Fruit fly (Drosophila melanogaster): ENCODE measurements around the gene CG31974.

The CG31974 gene

dm6 chr2L:161453-162175 lies 18.7 kb upstream of the CG31974 start:
- TF ChIP-seq toe (GFP tag; optimal IDR thresholded peaks at IDR 0.05) (peak; percentile 94), pad (GFP tag; optimal IDR thresholded peaks at IDR 0.05) (peak; percentile 75), CG12768 (GFP tag; optimal IDR thresholded peaks at IDR 0.05) (peak; percentile 83), CG33017 (tag; optimal IDR thresholded peaks at IDR 0.05) (peak; percentile 82), cic (GFP tag; optimal IDR thresholded peaks at IDR 0.05) (peak; percentile 98), CG1620 (GFP tag; optimal IDR thresholded peaks at IDR 0.05) (no peak), ovo (GFP tag; optimal IDR thresholded peaks at IDR 0.05) (peak; percentile 96), CG7045 (GFP tag; optimal IDR thresholded peaks at IDR 0.05) (peak; percentile 76), Crg-1 (GFP tag; optimal IDR thresholded peaks at IDR 0.05) (peak; percentile 67), Clk (GFP tag; optimal IDR thresholded peaks at IDR 0.05) (peak; percentile 97), kay (GFP tag; ENCODE audit: borderline replicate concordance) (peak; percentile 100), CG14711 (tag; optimal IDR thresholded peaks at IDR 0.05) (peak; percentile 65), cnc (optimal IDR thresholded peaks at IDR 0.05) (no peak), CG7101 (tag; optimal IDR thresholded peaks at IDR 0.05) (peak; percentile 88), Mnt (GFP tag; optimal IDR thresholded peaks at IDR 0.05) (peak; percentile 89), tj (GFP tag; optimal IDR thresholded peaks at IDR 0.05) (peak; percentile 86), Hr96 (GFP tag; optimal IDR thresholded peaks at IDR 0.05) (peak; percentile 88), bab1 (GFP tag; optimal IDR thresholded peaks at IDR 0.05) (peak; percentile 97), CG5204 (GFP tag; optimal IDR thresholded peaks at IDR 0.05) (peak; percentile 45), CG11617 (GFP tag; optimal IDR thresholded peaks at IDR 0.05) (peak; percentile 80)

- TF ChIP-seq CG1620 (GFP tag; optimal IDR thresholded peaks at IDR 0.05) = peak; percentile 50
- TF ChIP-seq bab1 (GFP tag; optimal IDR thresholded peaks at IDR 0.05) = peak; percentile 93
- TF ChIP-seq CG12768 (GFP tag; optimal IDR thresholded peaks at IDR 0.05) = peak; percentile 97
- TF ChIP-seq CG7045 (GFP tag; optimal IDR thresholded peaks at IDR 0.05) = peak; percentile 96
- no peak for TF ChIP-seq cnc (optimal IDR thresholded peaks at IDR 0.05)
- TF ChIP-seq toe (GFP tag; optimal IDR thresholded peaks at IDR 0.05) = peak; percentile 99
- peak; percentile 99 for TF ChIP-seq cic (GFP tag; optimal IDR thresholded peaks at IDR 0.05)
- TF ChIP-seq CG11617 (GFP tag; optimal IDR thresholded peaks at IDR 0.05) = peak; percentile 97
- peak; percentile 76 for TF ChIP-seq CG7101 (tag; optimal IDR thresholded peaks at IDR 0.05)
- TF ChIP-seq ovo (GFP tag; optimal IDR thresholded peaks at IDR 0.05) = peak; percentile 100
- peak; percentile 88 for TF ChIP-seq Hr96 (GFP tag; optimal IDR thresholded peaks at IDR 0.05)
- peak; percentile 94 for TF ChIP-seq Mnt (GFP tag; optimal IDR thresholded peaks at IDR 0.05)
- peak; percentile 99 for TF ChIP-seq Clk (GFP tag; optimal IDR thresholded peaks at IDR 0.05)
- peak; percentile 88 for TF ChIP-seq pad (GFP tag; optimal IDR thresholded peaks at IDR 0.05)
- peak; percentile 52 for TF ChIP-seq CG14711 (tag; optimal IDR thresholded peaks at IDR 0.05)
- peak; percentile 38 for TF ChIP-seq Crg-1 (GFP tag; optimal IDR thresholded peaks at IDR 0.05)
- TF ChIP-seq CG5204 (GFP tag; optimal IDR thresholded peaks at IDR 0.05) = peak; percentile 95
- peak; percentile 100 for TF ChIP-seq kay (GFP tag; ENCODE audit: borderline replicate concordance)
- TF ChIP-seq tj (GFP tag; optimal IDR thresholded peaks at IDR 0.05) = peak; percentile 97
- peak; percentile 93 for TF ChIP-seq CG33017 (tag; optimal IDR thresholded peaks at IDR 0.05)
Measured at dm6 chr2L:160581-161452, 17.9 kb upstream of the CG31974 start.

dm6 chr2L:158649-159257 lies 15.9 kb upstream of the CG31974 start, which contains the start of the genes CG33635 and spen:
Gene CG33635 (minus strand): TSS chr2L:158664.
Gene spen (plus strand): TSS chr2L:159032.
- peak; percentile 50 for TF ChIP-seq Hr96 (GFP tag; optimal IDR thresholded peaks at IDR 0.05)
- no peak for TF ChIP-seq kay (GFP tag; ENCODE audit: borderline replicate concordance)
- peak; percentile 70 for TF ChIP-seq CG14711 (tag; optimal IDR thresholded peaks at IDR 0.05)
- peak; percentile 31 for TF ChIP-seq Crg-1 (GFP tag; optimal IDR thresholded peaks at IDR 0.05)
- peak; percentile 84 for TF ChIP-seq CG12768 (GFP tag; optimal IDR thresholded peaks at IDR 0.05)
- TF ChIP-seq pad (GFP tag; optimal IDR thresholded peaks at IDR 0.05) = peak; percentile 58
- TF ChIP-seq CG5204 (GFP tag; optimal IDR thresholded peaks at IDR 0.05) = no peak
- peak; percentile 57 for TF ChIP-seq CG7045 (GFP tag; optimal IDR thresholded peaks at IDR 0.05)
- peak; percentile 73 for TF ChIP-seq CG33017 (tag; optimal IDR thresholded peaks at IDR 0.05)
- peak; percentile 84 for TF ChIP-seq Mnt (GFP tag; optimal IDR thresholded peaks at IDR 0.05)
- peak; percentile 92 for TF ChIP-seq cic (GFP tag; optimal IDR thresholded peaks at IDR 0.05)
- TF ChIP-seq CG11617 (GFP tag; optimal IDR thresholded peaks at IDR 0.05) = peak; percentile 74
- TF ChIP-seq tj (GFP tag; optimal IDR thresholded peaks at IDR 0.05) = peak; percentile 94
- TF ChIP-seq toe (GFP tag; optimal IDR thresholded peaks at IDR 0.05) = no peak
- TF ChIP-seq bab1 (GFP tag; optimal IDR thresholded peaks at IDR 0.05) = peak; percentile 79
- no peak for TF ChIP-seq cnc (optimal IDR thresholded peaks at IDR 0.05)
- peak; percentile 45 for TF ChIP-seq ovo (GFP tag; optimal IDR thresholded peaks at IDR 0.05)
- TF ChIP-seq Clk (GFP tag; optimal IDR thresholded peaks at IDR 0.05) = peak; percentile 78
- peak; percentile 28 for TF ChIP-seq CG1620 (GFP tag; optimal IDR thresholded peaks at IDR 0.05)
- TF ChIP-seq CG7101 (tag; optimal IDR thresholded peaks at IDR 0.05) = peak; percentile 66

dm6 chr2L:155994-156393 lies 13.1 kb upstream of the CG31974 start, which contains the start of gene CG3436:
Gene CG3436 (plus strand): TSS chr2L:156029.
- TF ChIP-seq CG7101 (tag; optimal IDR thresholded peaks at IDR 0.05) (peak; percentile 11), CG14711 (tag; optimal IDR thresholded peaks at IDR 0.05) (peak; percentile 95), CG11617 (GFP tag; optimal IDR thresholded peaks at IDR 0.05) (no peak), Mnt (GFP tag; optimal IDR thresholded peaks at IDR 0.05) (peak; percentile 26), Hr96 (GFP tag; optimal IDR thresholded peaks at IDR 0.05) (no peak), CG33017 (tag; optimal IDR thresholded peaks at IDR 0.05) (no peak), toe (GFP tag; optimal IDR thresholded peaks at IDR 0.05) (no peak), tj (GFP tag; optimal IDR thresholded peaks at IDR 0.05) (peak; percentile 15), bab1 (GFP tag; optimal IDR thresholded peaks at IDR 0.05) (peak; percentile 43), cic (GFP tag; optimal IDR thresholded peaks at IDR 0.05) (peak; percentile 10), Crg-1 (GFP tag; optimal IDR thresholded peaks at IDR 0.05) (peak; percentile 43), pad (GFP tag; optimal IDR thresholded peaks at IDR 0.05) (peak; percentile 19), CG1620 (GFP tag; optimal IDR thresholded peaks at IDR 0.05) (peak; percentile 13), CG7045 (GFP tag; optimal IDR thresholded peaks at IDR 0.05) (no peak), CG12768 (GFP tag; optimal IDR thresholded peaks at IDR 0.05) (no peak), CG5204 (GFP tag; optimal IDR thresholded peaks at IDR 0.05) (no peak)
